Worm (Caenorhabditis elegans): ENCODE results near the gene T07E3.2.

T07E3.2 gene

DNA sequence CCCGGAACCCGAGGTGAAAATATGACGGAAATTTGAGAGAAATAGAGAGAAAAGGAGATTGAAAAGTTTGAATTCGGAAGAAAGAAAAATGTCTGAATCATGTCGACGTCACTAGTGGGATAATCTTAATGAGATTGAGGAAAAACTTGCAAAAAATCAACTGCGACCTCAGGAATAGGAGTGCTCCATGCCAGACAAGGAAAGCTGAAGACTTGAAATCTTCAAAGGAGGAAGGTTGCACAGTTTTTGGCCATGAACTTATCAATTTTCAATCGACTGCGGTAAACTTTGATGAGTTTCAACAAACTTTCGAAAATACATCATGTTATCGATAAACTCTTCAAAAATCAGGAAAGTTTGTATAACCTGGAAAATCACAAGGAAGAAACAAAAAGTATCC, 5.9 kb downstream of the T07E3.2 start, which contains the start of gene pdf-1:
Gene pdf-1, minus strand, starts transcription at position 101 of the 400 bp plus-strand sequence.
- TF ChIP-seq Y56A3A.18 (GFP tag; IDR thresholded peaks at IDR 0.05), result no peak
- TF ChIP-seq bed-1 (GFP tag; IDR thresholded peaks at IDR 0.05), result no peak
- TF ChIP-seq Y95B8A.8 (GFP tag; IDR thresholded peaks at IDR 0.05), result no peak
- TF ChIP-seq hlh-12 (tag; optimal IDR thresholded peaks at IDR 0.05), result no peak
- no peak for TF ChIP-seq ztf-3 (GFP tag; optimal IDR thresholded peaks at IDR 0.05)
- no peak for TF ChIP-seq dox-1 (GFP tag; IDR thresholded peaks at IDR 0.05)
- TF ChIP-seq mxl-1 (tag; optimal IDR thresholded peaks at IDR 0.05), result no peak
- no peak for TF ChIP-seq hlh-26 (GFP tag; conservative IDR thresholded peaks at IDR 0.05)
- TF ChIP-seq nfya-1 (tag; optimal IDR thresholded peaks at IDR 0.05; ENCODE audit: borderline replicate concordance, insufficient read depth), result no peak

DNA sequence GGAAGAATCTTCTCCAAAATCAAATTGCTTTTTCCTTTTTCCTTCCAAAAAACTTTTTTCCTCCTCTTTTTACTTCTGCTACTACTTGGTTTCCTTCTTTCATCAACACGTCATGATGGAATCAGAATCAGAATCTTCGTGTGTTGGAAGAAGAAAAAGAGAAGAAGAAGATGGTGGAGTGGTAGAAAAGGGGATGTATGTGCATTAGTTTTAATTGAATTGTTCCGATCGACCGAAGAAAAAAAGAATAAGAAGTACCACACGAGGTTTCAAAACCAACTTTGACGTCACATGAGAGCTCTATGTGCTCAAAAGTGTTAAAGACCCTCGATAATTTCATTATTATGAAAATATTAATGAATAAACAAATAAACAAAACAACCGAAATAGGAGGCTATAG, 8.3 kb downstream of the T07E3.2 start:
- TF ChIP-seq mel-28 (tag; optimal IDR thresholded peaks at IDR 0.05; ENCODE audit: borderline replicate concordance) (no peak), lin-26 (GFP tag; IDR thresholded peaks at IDR 0.05) (no peak), lin-54 (GFP tag; optimal IDR thresholded peaks at IDR 0.05) (no peak), ztf-18 (tag; optimal IDR thresholded peaks at IDR 0.05) (no peak), Y53F4B.3 (GFP tag; IDR thresholded peaks at IDR 0.05) (no peak), lag-1 (GFP tag; IDR thresholded peaks at IDR 0.05) (no peak), F33H1.4 (GFP tag; IDR thresholded peaks at IDR 0.05) (no peak), snpc-4 (GFP tag; optimal IDR thresholded peaks at IDR 0.05) (no peak), snpc-4 (tag; optimal IDR thresholded peaks at IDR 0.05) (no peak), somi-1 (GFP tag; optimal IDR thresholded peaks at IDR 0.05) (no peak)

DNA sequence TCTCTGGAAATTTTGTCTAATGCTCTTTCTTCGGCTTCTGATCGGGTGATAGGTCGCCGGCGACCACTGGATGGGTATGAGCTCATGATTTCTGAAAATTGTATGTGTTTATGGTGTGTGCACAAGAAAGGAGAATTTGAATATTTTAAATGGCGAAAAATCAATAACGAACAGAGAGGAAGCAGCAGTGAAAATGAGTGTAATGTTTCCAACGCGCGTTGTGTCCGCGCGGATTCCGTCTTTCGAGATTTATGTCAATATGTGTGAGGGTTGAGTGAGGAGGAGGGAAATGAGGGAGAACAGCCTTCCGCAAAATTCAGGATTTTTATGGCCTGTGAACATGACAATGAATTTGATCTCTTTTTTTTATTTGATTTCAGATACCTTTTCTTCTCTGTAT, 22.2 kb downstream of the T07E3.2 start, which contains the start of gene flap-1:
Gene flap-1, minus strand, starts transcription at position 101 of the 400 bp plus-strand sequence.
- TF ChIP-seq Y95B8A.8 (GFP tag; IDR thresholded peaks at IDR 0.05) (no peak), C17E4.6 (GFP tag; IDR thresholded peaks at IDR 0.05) (no peak), K12H6.12 (tag; optimal IDR thresholded peaks at IDR 0.05) (no peak), nfya-1 (tag; optimal IDR thresholded peaks at IDR 0.05; ENCODE audit: borderline replicate concordance, insufficient read depth) (no peak), madf-3 (GFP tag; IDR thresholded peaks at IDR 0.05) (no peak), ztf-22 (GFP tag; optimal IDR thresholded peaks at IDR 0.05) (no peak), atf-7 (tag; optimal IDR thresholded peaks at IDR 0.05) (no peak), B0019.2 (GFP tag; conservative IDR thresholded peaks at IDR 0.05) (no peak), ets-4 (GFP tag; optimal IDR thresholded peaks at IDR 0.05) (no peak), pha-4 (tag; optimal IDR thresholded peaks at IDR 0.05) (no peak)

DNA sequence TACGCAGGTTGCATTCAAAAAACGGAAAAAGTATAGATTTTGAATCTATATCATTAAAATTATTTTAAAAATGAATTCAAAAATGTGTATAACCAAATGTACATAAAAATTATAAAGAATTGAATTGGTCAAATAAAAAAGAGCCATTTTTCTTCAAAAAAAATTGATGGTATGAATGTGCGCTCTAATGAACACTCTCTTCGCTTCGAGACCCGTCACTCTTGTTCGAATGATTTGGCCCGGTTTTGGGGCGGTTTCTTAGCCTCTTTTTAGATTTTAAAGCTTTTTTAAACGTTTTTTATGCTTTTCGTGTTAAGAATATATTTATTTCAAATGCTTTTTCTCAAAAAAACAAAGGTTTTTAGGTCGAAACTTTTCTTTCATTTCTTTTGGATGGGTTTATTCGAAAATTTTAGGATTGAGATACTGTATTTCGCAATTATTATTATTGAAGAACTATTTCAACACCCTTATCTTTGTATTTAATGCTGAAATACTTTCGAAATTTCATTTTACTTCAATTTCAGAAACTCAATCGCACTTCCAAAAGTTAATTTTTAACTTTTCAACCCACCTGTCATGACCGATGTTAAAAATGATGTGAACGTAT, 23.2 kb downstream of the T07E3.2 start, which contains the start of gene inf-1:
Gene inf-1, plus strand, starts transcription at position 577 of the 610 bp plus-strand sequence.
- peak; percentile 74 for TF ChIP-seq F33H1.4 (GFP tag; IDR thresholded peaks at IDR 0.05)
- no peak for TF ChIP-seq zfh-2 (GFP tag; conservative IDR thresholded peaks at IDR 0.05)
- no peak for TF ChIP-seq T26A5.8 (tag; optimal IDR thresholded peaks at IDR 0.05)
- no peak for TF ChIP-seq ztf-25 (GFP tag; IDR thresholded peaks at IDR 0.05)
- TF ChIP-seq ceh-40 (GFP tag; IDR thresholded peaks at IDR 0.05), result no peak
- TF ChIP-seq zim-3 (tag; optimal IDR thresholded peaks at IDR 0.05), result no peak
- TF ChIP-seq hlh-12 (tag; optimal IDR thresholded peaks at IDR 0.05), result no peak
- TF ChIP-seq tbx-9 (tag; optimal IDR thresholded peaks at IDR 0.05; ENCODE audit: borderline replicate concordance), result no peak
- TF ChIP-seq ztf-18 (tag; optimal IDR thresholded peaks at IDR 0.05), result no peak
- peak; percentile 9 for TF ChIP-seq snpc-3.4 (tag; optimal IDR thresholded peaks at IDR 0.05)
- TF ChIP-seq ceh-27 (GFP tag; optimal IDR thresholded peaks at IDR 0.05), result no peak
- no peak for TF ChIP-seq lir-1 (GFP tag; conservative IDR thresholded peaks at IDR 0.05)
- no peak for TF ChIP-seq lsl-1 (GFP tag; optimal IDR thresholded peaks at IDR 0.05)
- TF ChIP-seq ceh-91 (GFP tag; IDR thresholded peaks at IDR 0.05), result no peak
- no peak for TF ChIP-seq madf-10 (tag; optimal IDR thresholded peaks at IDR 0.05)
- no peak for TF ChIP-seq let-526 (GFP tag; IDR thresholded peaks at IDR 0.05)
- no peak for TF ChIP-seq tlf-1 (GFP tag; optimal IDR thresholded peaks at IDR 0.05)
- TF ChIP-seq efl-1 (GFP tag; optimal IDR thresholded peaks at IDR 0.05), result peak; percentile 36
- peak; percentile 77 for TF ChIP-seq mcd-1 (GFP tag; IDR thresholded peaks at IDR 0.05)
- TF ChIP-seq Y56A3A.18 (GFP tag; IDR thresholded peaks at IDR 0.05), result no peak
- TF ChIP-seq ztf-6 (GFP tag; IDR thresholded peaks at IDR 0.05), result no peak

All from whole organism, young adult.